Worm (Caenorhabditis elegans) whole organism, young adult: ENCODE results near the gene dhs-30.

ENCODE experiments used
- B0019.2 ChIP-seq: fragments of 200-800 bp; sonication (Bioruptor generic); conservative IDR thresholded peaks from 2 replicates; pipeline ENCODE4 v1.3.6; 2022; ENCODE audit warnings: missing genetic modification reagents, missing genetic modification characterization, missing compliant biosample characterization
- B0261.1 ChIP-seq: sonication (generic microtip); optimal IDR thresholded peaks from 2 replicates; lab custom pipeline; 2016; ENCODE audit warnings: mild to moderate bottlenecking, missing genetic modification characterization, moderate library complexity, missing compliant biosample characterization
- B0336.3 ChIP-seq: fragments of 200-800 bp; sonication (Bioruptor generic); IDR thresholded peaks from 2 replicates; pipeline ENCODE4 v1.3.6; 2022; ENCODE audit warnings: missing genetic modification characterization, missing compliant biosample characterization
- C06A6.2 ChIP-seq: fragments of 200-800 bp; sonication (Bioruptor generic); conservative IDR thresholded peaks from 2 replicates; pipeline ENCODE4 v1.3.6; 2022; ENCODE audit warnings: missing genetic modification characterization, missing compliant biosample characterization
- D2030.7 ChIP-seq: fragments of 200-800 bp; sonication (Bioruptor generic); IDR thresholded peaks from 2 replicates; pipeline ENCODE4 v1.3.6; 2022; ENCODE audit warnings: missing genetic modification reagents, missing genetic modification characterization, missing compliant biosample characterization
- F22D6.2 ChIP-seq: sonication (generic microtip); optimal IDR thresholded peaks from 2 replicates; lab custom pipeline; 2016; ENCODE audit warnings: mild to moderate bottlenecking, missing genetic modification characterization, missing compliant biosample characterization
- F57A8.1 ChIP-seq: fragments of 200-800 bp; sonication (Bioruptor generic); optimal IDR thresholded peaks from 2 replicates; lab custom pipeline; 2018; ENCODE audit warnings: mild to moderate bottlenecking, missing genetic modification characterization, moderate library complexity, missing compliant biosample characterization
- K12H6.12 ChIP-seq: fragments of 200-800 bp; sonication (Bioruptor generic); optimal IDR thresholded peaks from 2 replicates; lab custom pipeline; 2018; ENCODE audit warnings: mild to moderate bottlenecking, missing genetic modification characterization, missing compliant biosample characterization
- T07F8.4 ChIP-seq: sonication (generic microtip); optimal IDR thresholded peaks from 2 replicates; lab custom pipeline; 2016; ENCODE audit warnings: mild to moderate bottlenecking, missing genetic modification characterization, moderate library complexity, missing compliant biosample characterization
- Y53F4B.3 ChIP-seq: fragments of 200-800 bp; sonication (Bioruptor generic); IDR thresholded peaks from 2 replicates; pipeline ENCODE4 v1.3.6; 2022; ENCODE audit warnings: missing genetic modification reagents, missing genetic modification characterization, missing compliant biosample characterization
- Y56A3A.18 ChIP-seq: fragments of 200-800 bp; sonication (Bioruptor generic); IDR thresholded peaks from 2 replicates; pipeline ENCODE4 v1.3.6; 2022; ENCODE audit warnings: missing genetic modification reagents, missing genetic modification characterization, missing compliant biosample characterization
- Y79H2A.3 ChIP-seq: fragments of 200-800 bp; sonication (Bioruptor generic); conservative IDR thresholded peaks from 2 replicates; pipeline ENCODE4 v1.3.6; 2022; ENCODE audit warnings: missing genetic modification reagents, missing genetic modification characterization, missing compliant biosample characterization
- ZK185.1 ChIP-seq: sonication (generic microtip); optimal IDR thresholded peaks from 2 replicates; lab custom pipeline; 2016; ENCODE audit warnings: mild to moderate bottlenecking, missing genetic modification characterization, missing compliant biosample characterization; ENCODE audit not compliant: poor library complexity, severe bottlenecking
- aptf-2 ChIP-seq: fragments of 200-800 bp; sonication (Bioruptor generic); conservative IDR thresholded peaks from 2 replicates; pipeline ENCODE4 v1.3.6; 2022; ENCODE audit warnings: missing genetic modification reagents, missing genetic modification characterization, missing compliant biosample characterization
- atf-7 ChIP-seq: sonication (generic microtip); optimal IDR thresholded peaks from 2 replicates; lab custom pipeline; 2017; ENCODE audit warnings: mild to moderate bottlenecking, missing genetic modification characterization, missing compliant biosample characterization
- bed-1 ChIP-seq: fragments of 200-800 bp; sonication (Bioruptor generic); IDR thresholded peaks from 2 replicates; pipeline ENCODE4 v1.3.6; 2022; ENCODE audit warnings: missing genetic modification reagents, missing genetic modification characterization, missing compliant biosample characterization
- bed-2 ChIP-seq: fragments of 200-800 bp; sonication (Bioruptor generic); IDR thresholded peaks from 2 replicates; pipeline ENCODE4 v1.3.6; 2022; ENCODE audit warnings: missing genetic modification reagents, missing genetic modification characterization, missing compliant biosample characterization
- ccch-3 ChIP-seq: fragments of 200-800 bp; sonication (Bioruptor generic); optimal IDR thresholded peaks from 2 replicates; lab custom pipeline; 2018; ENCODE audit warnings: mild to moderate bottlenecking, missing genetic modification characterization, missing compliant biosample characterization
- ceh-27 ChIP-seq: fragments of 200-800 bp; sonication (Bioruptor generic); optimal IDR thresholded peaks from 2 replicates; lab custom pipeline; 2018; ENCODE audit warnings: mild to moderate bottlenecking, missing genetic modification characterization, moderate library complexity, missing compliant biosample characterization
- ceh-91 ChIP-seq: fragments of 200-800 bp; sonication (Bioruptor generic); IDR thresholded peaks from 2 replicates; pipeline ENCODE4 v1.3.6; 2022; ENCODE audit warnings: missing genetic modification reagents, missing genetic modification characterization, missing compliant biosample characterization
- die-1 ChIP-seq: sonication (generic microtip); optimal IDR thresholded peaks from 2 replicates; lab custom pipeline; 2016; ENCODE audit warnings: missing genotype, mild to moderate bottlenecking, missing genetic modification characterization, missing compliant biosample characterization
- dox-1 ChIP-seq: fragments of 200-800 bp; sonication (Bioruptor generic); IDR thresholded peaks from 2 replicates; pipeline ENCODE4 v1.3.6; 2022; ENCODE audit warnings: missing genetic modification reagents, missing genetic modification characterization, missing compliant biosample characterization
- egl-18 ChIP-seq: fragments of 200-800 bp; sonication (Bioruptor generic); IDR thresholded peaks from 2 replicates; pipeline ENCODE4 v1.3.6; 2022; ENCODE audit warnings: missing genetic modification reagents, missing genetic modification characterization, missing compliant biosample characterization
- egl-44 ChIP-seq: fragments of 200-800 bp; sonication (Bioruptor generic); IDR thresholded peaks from 2 replicates; pipeline ENCODE4 v1.3.6; 2022; ENCODE audit warnings: missing genetic modification reagents, missing genetic modification characterization, missing compliant biosample characterization
- ekl-4 ChIP-seq: fragments of 200-800 bp; sonication (Bioruptor generic); IDR thresholded peaks from 2 replicates; pipeline ENCODE4 v1.3.6; 2022; ENCODE audit warnings: missing genetic modification reagents, missing genetic modification characterization, missing compliant biosample characterization
- gei-17 ChIP-seq: fragments of 200-800 bp; sonication (Bioruptor generic); optimal IDR thresholded peaks from 2 replicates; lab custom pipeline; 2018; ENCODE audit warnings: mild to moderate bottlenecking, missing genetic modification characterization, missing compliant biosample characterization
- hmg-1.2 ChIP-seq: fragments of 200-800 bp; sonication (Bioruptor generic); IDR thresholded peaks from 2 replicates; pipeline ENCODE4 v1.3.6; 2022; ENCODE audit warnings: missing genetic modification reagents, missing genetic modification characterization, missing compliant biosample characterization
- hsf-1 ChIP-seq: fragments of 200-800 bp; sonication (Bioruptor generic); IDR thresholded peaks from 2 replicates; pipeline ENCODE4 v1.3.6; 2022; ENCODE audit warnings: missing genetic modification reagents, missing genetic modification characterization, missing compliant biosample characterization
- lag-1 ChIP-seq: fragments of 200-800 bp; sonication (Bioruptor generic); IDR thresholded peaks from 2 replicates; pipeline ENCODE4 v1.3.6; 2022; ENCODE audit warnings: missing genetic modification reagents, missing genetic modification characterization, missing compliant biosample characterization
- let-526 ChIP-seq: fragments of 200-800 bp; sonication (Bioruptor generic); IDR thresholded peaks from 2 replicates; pipeline ENCODE4 v1.3.6; 2022; ENCODE audit warnings: missing genetic modification reagents, missing genetic modification characterization, missing compliant biosample characterization
- lin-40 ChIP-seq: sonication (generic microtip); optimal IDR thresholded peaks from 2 replicates; lab custom pipeline; 2016; ENCODE audit warnings: missing genetic modification characterization, mild to moderate bottlenecking, missing compliant biosample characterization, missing genotype, missing genetic modification reagents
- lin-54 ChIP-seq: fragments of 200-800 bp; sonication (Bioruptor generic); optimal IDR thresholded peaks from 2 replicates; lab custom pipeline; 2018; ENCODE audit warnings: mild to moderate bottlenecking, missing genetic modification characterization, missing compliant biosample characterization
- lsy-27 ChIP-seq: sonication (generic microtip); optimal IDR thresholded peaks from 2 replicates; lab custom pipeline; 2017; ENCODE audit warnings: missing genetic modification characterization, mild to moderate bottlenecking, missing compliant biosample characterization, antibody characterized with exemption, missing genotype, borderline replicate concordance; ENCODE audit not compliant: insufficient read depth
- madf-6 ChIP-seq: fragments of 200-800 bp; sonication (Bioruptor generic); IDR thresholded peaks from 2 replicates; pipeline ENCODE4 v1.3.6; 2022; ENCODE audit warnings: missing genetic modification reagents, missing genetic modification characterization, missing compliant biosample characterization
- mel-28 ChIP-seq: sonication (generic microtip); optimal IDR thresholded peaks from 2 replicates; lab custom pipeline; 2016; ENCODE audit warnings: borderline replicate concordance, mild to moderate bottlenecking, missing genetic modification characterization, missing compliant biosample characterization
- nfya-1 ChIP-seq: sonication (generic microtip); optimal IDR thresholded peaks from 2 replicates; lab custom pipeline; 2017; ENCODE audit warnings: antibody characterized with exemption, missing compliant biosample characterization, missing genetic modification characterization, borderline replicate concordance; ENCODE audit not compliant: insufficient read depth
- nhr-120 ChIP-seq: fragments of 200-800 bp; sonication (Bioruptor generic); IDR thresholded peaks from 2 replicates; pipeline ENCODE4 v1.3.6; 2022; ENCODE audit warnings: missing genetic modification characterization, missing compliant biosample characterization
- nhr-179 ChIP-seq: sonication (generic microtip); optimal IDR thresholded peaks from 2 replicates; lab custom pipeline; 2016; ENCODE audit warnings: mild to moderate bottlenecking, missing genetic modification characterization, missing compliant biosample characterization
- nhr-80 ChIP-seq: sonication (generic microtip); optimal IDR thresholded peaks from 2 replicates; lab custom pipeline; 2016; ENCODE audit warnings: missing genetic modification characterization, missing compliant biosample characterization
- rcor-1 ChIP-seq: fragments of 200-800 bp; sonication (Bioruptor generic); IDR thresholded peaks from 2 replicates; pipeline ENCODE4 v1.3.6; 2022; ENCODE audit warnings: missing genetic modification reagents, missing genetic modification characterization, missing compliant biosample characterization
- rec-8 ChIP-seq, 2 experiments: sonication (generic microtip); optimal IDR thresholded peaks; 2 replicates each; lab custom pipeline; 2016; ENCODE audit warnings: mild to moderate bottlenecking in 2 of 2, missing genetic modification characterization in 2 of 2, missing genetic modification reagents in 2 of 2, missing genotype in 2 of 2, missing biosample characterization in 1 of 2, missing compliant biosample characterization in 1 of 2, moderate library complexity in 1 of 2
- repo-1 ChIP-seq: sonication (generic microtip); optimal IDR thresholded peaks from 2 replicates; lab custom pipeline; 2017; ENCODE audit warnings: mild to moderate bottlenecking, missing genetic modification characterization, missing compliant biosample characterization
- sea-2 ChIP-seq: fragments of 200-800 bp; sonication (Bioruptor generic); IDR thresholded peaks from 2 replicates; pipeline ENCODE4 v1.3.6; 2022; ENCODE audit warnings: missing genetic modification characterization, missing compliant biosample characterization
- snpc-1.1 ChIP-seq: sonication (generic microtip); optimal IDR thresholded peaks from 2 replicates; lab custom pipeline; 2017; ENCODE audit warnings: missing genetic modification characterization, mild to moderate bottlenecking, missing compliant biosample characterization, antibody characterized with exemption, moderate library complexity, missing genotype, missing genetic modification reagents; ENCODE audit not compliant: insufficient read depth
- snpc-3.4 ChIP-seq: sonication (generic microtip); optimal IDR thresholded peaks from 2 replicates; lab custom pipeline; 2017; ENCODE audit warnings: missing genetic modification characterization, mild to moderate bottlenecking, missing compliant biosample characterization, antibody characterized with exemption, moderate library complexity, missing genotype, missing genetic modification reagents
- tlf-1 ChIP-seq: fragments of 200-800 bp; sonication (Bioruptor generic); optimal IDR thresholded peaks from 2 replicates; lab custom pipeline; 2018; ENCODE audit warnings: mild to moderate bottlenecking, missing genetic modification characterization, missing compliant biosample characterization
- zim-3 ChIP-seq: sonication (generic microtip); optimal IDR thresholded peaks from 2 replicates; lab custom pipeline; 2017; ENCODE audit warnings: mild to moderate bottlenecking, missing genetic modification characterization, moderate library complexity, missing compliant biosample characterization
- ztf-26 ChIP-seq: sonication (generic microtip); optimal IDR thresholded peaks from 2 replicates; lab custom pipeline; 2017; ENCODE audit warnings: missing genetic modification characterization, missing compliant biosample characterization
- ztf-28 ChIP-seq: fragments of 200-800 bp; sonication (Bioruptor generic); IDR thresholded peaks from 2 replicates; pipeline ENCODE4 v1.3.6; 2022; ENCODE audit warnings: missing genetic modification reagents, missing genetic modification characterization, missing compliant biosample characterization

dhs-30 gene

DNA sequence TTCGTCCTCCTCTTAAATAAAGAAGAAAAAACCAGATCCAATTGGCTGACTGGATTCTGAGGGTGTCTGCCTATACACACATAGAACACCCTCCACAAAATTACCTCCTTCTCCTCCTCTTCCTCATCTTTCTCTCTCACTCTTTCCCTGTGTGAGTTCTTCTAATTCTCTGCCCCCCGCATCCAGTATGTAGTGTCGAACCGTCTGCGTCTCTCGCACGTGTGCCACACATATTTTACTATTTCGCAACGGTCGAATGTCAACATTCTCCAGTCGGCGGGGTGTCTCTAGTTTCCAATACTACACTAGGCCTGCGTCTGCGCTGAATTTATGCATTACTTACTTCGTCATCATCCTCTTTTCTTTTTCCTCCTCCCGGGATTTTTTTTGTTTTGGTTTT lies 51.3 kb downstream of the dhs-30 start:
- TF ChIP-seq bed-1 (GFP tag; lab: Robert Waterston, UW) (no peak), snpc-3.4 (no peak), hmg-1.2 (GFP tag; lab: Robert Waterston, UW) (peak; percentile 87), ceh-27 (GFP tag; lab: Kevin White, UChicago) (peak; percentile 59), ceh-91 (GFP tag; lab: Robert Waterston, UW) (no peak), lsy-27 (no peak), lin-40 (tag; lab: Kevin White, UChicago) (peak; percentile 60), C06A6.2 (GFP tag; lab: Robert Waterston, UW) (no peak), Y56A3A.18 (GFP tag; lab: Robert Waterston, UW) (no peak), gei-17 (GFP tag; lab: Kevin White, UChicago) (peak; percentile 11), nfya-1 (no peak), rec-8 (tag; optimal IDR thresholded peaks at IDR 0.05; lab: Kevin White, UChicago) (no peak), lag-1 (GFP tag; lab: Robert Waterston, UW) (no peak), B0336.3 (GFP tag; lab: Robert Waterston, UW) (no peak), sea-2 (GFP tag; lab: Robert Waterston, UW) (no peak), die-1 (tag; lab: Kevin White, UChicago) (peak; percentile 10), hsf-1 (GFP tag; lab: Robert Waterston, UW) (no peak), ccch-3 (GFP tag; lab: Kevin White, UChicago) (no peak), nhr-179 (tag; lab: Kevin White, UChicago) (no peak), ekl-4 (GFP tag; lab: Robert Waterston, UW) (0 out of 2 replicates have a peak, but pooled peaks have one; percentile 25), F57A8.1 (no peak), let-526 (GFP tag; lab: Robert Waterston, UW) (no peak), T07F8.4 (no peak), nhr-120 (no peak), Y53F4B.3 (no peak), B0261.1 (tag; lab: Kevin White, UChicago) (no peak), D2030.7 (no peak), egl-18 (no peak), snpc-1.1 (no peak), F22D6.2 (tag; lab: Kevin White, UChicago) (no peak), ZK185.1 (tag; lab: Kevin White, UChicago) (peak; percentile 29), K12H6.12 (tag; lab: Kevin White, UChicago) (peak; percentile 64), nhr-80 (tag; lab: Kevin White, UChicago) (peak; percentile 60), rcor-1 (0 out of 2 replicates have a peak, but pooled peaks have one; percentile 15), ztf-26 (no peak), aptf-2 (no peak), ztf-28 (GFP tag; lab: Robert Waterston, UW) (no peak), lin-54 (GFP tag; lab: Kevin White, UChicago) (no peak), zim-3 (tag; lab: Kevin White, UChicago) (no peak), tlf-1 (GFP tag; lab: Kevin White, UChicago) (no peak), atf-7 (tag; lab: Kevin White, UChicago) (no peak), repo-1 (tag; lab: Kevin White, UChicago) (no peak), dox-1 (GFP tag; lab: Robert Waterston, UW) (peak; percentile 77), egl-44 (no peak), madf-6 (GFP tag; lab: Robert Waterston, UW) (no peak), mel-28 (tag; lab: Kevin White, UChicago) (no peak), bed-2 (GFP tag; lab: Robert Waterston, UW) (no peak), B0019.2 (no peak), Y79H2A.3 (GFP tag; lab: Robert Waterston, UW) (no peak)
